Fruit fly (Drosophila melanogaster): ENCODE results near the gene yellow-c.

yellow-c gene

dm6 chr2L:14994834-14995506, 40.2 kb upstream of the yellow-c start (continued):
- no peak; the same call in 2 of the 3 replicates for TF ChIP-seq croc (GFP tag; conservative IDR thresholded peaks at IDR 0.05)
- TF ChIP-seq ftz-f1 (GFP tag; optimal IDR thresholded peaks at IDR 0.05) = no peak
- no peak for TF ChIP-seq CG12769 (tag; optimal IDR thresholded peaks at IDR 0.05)
- no peak for TF ChIP-seq CG11723 (GFP tag; optimal IDR thresholded peaks at IDR 0.05)
- TF ChIP-seq nerfin-1 (tag; optimal IDR thresholded peaks at IDR 0.05) = no peak
- no peak for TF ChIP-seq fu2 (GFP tag; optimal IDR thresholded peaks at IDR 0.05)
- TF ChIP-seq CG4404 (GFP tag; IDR thresholded peaks at IDR 0.05) = no peak
- TF ChIP-seq Atf3 (GFP tag; optimal IDR thresholded peaks at IDR 0.05) = no peak
- TF ChIP-seq Side (GFP tag; optimal IDR thresholded peaks at IDR 0.05) = no peak
- no peak for TF ChIP-seq CG4854 (GFP tag; optimal IDR thresholded peaks at IDR 0.05)
- TF ChIP-seq zf30C (GFP tag; optimal IDR thresholded peaks at IDR 0.05) = no peak
- TF ChIP-seq CG12219 (GFP tag; optimal IDR thresholded peaks at IDR 0.05) = no peak
- TF ChIP-seq CG11093 (GFP tag; IDR thresholded peaks at IDR 0.05) = no peak
- no peak for TF ChIP-seq sr (GFP tag; IDR thresholded peaks at IDR 0.05)
- TF ChIP-seq CrebB (tag; optimal IDR thresholded peaks at IDR 0.05) = no peak
- TF ChIP-seq CG1233 (GFP tag; optimal IDR thresholded peaks at IDR 0.05) = no peak
- no peak for TF ChIP-seq CG31365 (tag; optimal IDR thresholded peaks at IDR 0.05)
- no peak for TF ChIP-seq CG4707 (GFP tag; optimal IDR thresholded peaks at IDR 0.05)
- TF ChIP-seq Hr51 (GFP tag; optimal IDR thresholded peaks at IDR 0.05) = peak in 1 of 2 experiments; percentile 62
- TF ChIP-seq eyg (GFP tag; optimal IDR thresholded peaks at IDR 0.05) = no peak
- TF ChIP-seq gcm (GFP tag; optimal IDR thresholded peaks at IDR 0.05) = no peak
- no peak for TF ChIP-seq CG33213 (GFP tag; optimal IDR thresholded peaks at IDR 0.05)
- TF ChIP-seq Sox100B (GFP tag; optimal IDR thresholded peaks at IDR 0.05) = peak; percentile 27
- TF ChIP-seq lov (optimal IDR thresholded peaks at IDR 0.05) = no peak
- no peak for TF ChIP-seq lov (GFP tag; IDR thresholded peaks at IDR 0.05)
- no peak for TF ChIP-seq ato (GFP tag; IDR thresholded peaks at IDR 0.05; ENCODE audit: partially characterized antibody)
- no peak for TF ChIP-seq CG3163 (GFP tag; optimal IDR thresholded peaks at IDR 0.05)
- TF ChIP-seq CG14050 (GFP tag; IDR thresholded peaks at IDR 0.05) = no peak
- no peak for TF ChIP-seq toy (GFP tag; IDR thresholded peaks at IDR 0.05)
- no peak for TF ChIP-seq CG13296 (GFP tag; optimal IDR thresholded peaks at IDR 0.05)
- TF ChIP-seq CG9215 (GFP tag; IDR thresholded peaks at IDR 0.05) = no peak
- no peak for TF ChIP-seq Hr39 (optimal IDR thresholded peaks at IDR 0.05)
- no peak for TF ChIP-seq cwo (GFP tag; optimal IDR thresholded peaks at IDR 0.05)
- peak; percentile 28 for TF ChIP-seq CG30403 (GFP tag; optimal IDR thresholded peaks at IDR 0.05)
- no peak for TF ChIP-seq exex (tag; optimal IDR thresholded peaks at IDR 0.05)
- no peak for TF ChIP-seq peb (GFP tag; IDR thresholded peaks at IDR 0.05)
- no peak for TF ChIP-seq sug (tag; optimal IDR thresholded peaks at IDR 0.05)
- TF ChIP-seq ap (GFP tag; IDR thresholded peaks at IDR 0.05) = no peak
- no peak for TF ChIP-seq HmgZ (tag; optimal IDR thresholded peaks at IDR 0.05)
- TF ChIP-seq ac (GFP tag; optimal IDR thresholded peaks at IDR 0.05) = no peak
- no peak for TF ChIP-seq tgo (GFP tag; IDR thresholded peaks at IDR 0.05)
- no peak for TF ChIP-seq Antp (GFP tag; optimal IDR thresholded peaks at IDR 0.05)
- TF ChIP-seq sd (tag; optimal IDR thresholded peaks at IDR 0.05) = peak; percentile 16
- TF ChIP-seq CHES-1-like (GFP tag; optimal IDR thresholded peaks at IDR 0.05) = no peak
- 0 out of 3 replicates have a peak, but pooled peaks have one; percentile 8 for TF ChIP-seq dysf (GFP tag; IDR thresholded peaks at IDR 0.05)
- no peak for TF ChIP-seq mam (GFP tag; optimal IDR thresholded peaks at IDR 0.05)
- TF ChIP-seq CG6689 (GFP tag; IDR thresholded peaks at IDR 0.05) = peak; percentile 32; the same call in 1 of the 2 replicates
- TF ChIP-seq Sin3A (optimal IDR thresholded peaks at IDR 0.05) = no peak
- no peak for TF ChIP-seq Adf1 (GFP tag; IDR thresholded peaks at IDR 0.05)
- no peak for TF ChIP-seq dpn (GFP tag; optimal IDR thresholded peaks at IDR 0.05)
- no peak for TF ChIP-seq B-H2 (GFP tag; optimal IDR thresholded peaks at IDR 0.05)
- no peak for TF ChIP-seq Eip74EF (GFP tag; optimal IDR thresholded peaks at IDR 0.05)

Measured in whole organism, embryonic.